Fruit fly (Drosophila melanogaster) whole organism, embryonic: Measurements from ENCODE around the gene DopEcR.

Experiments used
- ATbp ChIP-seq: fragments of 200-800 bp; sonication (Bioruptor generic); optimal IDR thresholded peaks from 2 replicates; lab custom pipeline; 2017; ENCODE audit warnings: missing biosample characterization, mild to moderate bottlenecking, missing genetic modification characterization, missing genetic modification reagents
- Atf3 ChIP-seq: fragments of 200-800 bp; sonication (Bioruptor generic); optimal IDR thresholded peaks from 3 replicates; lab custom pipeline; 2016; ENCODE audit warnings: missing biosample characterization, missing genetic modification characterization
- Bgb ChIP-seq: fragments of 200-800 bp; sonication (Bioruptor generic); IDR thresholded peaks from 2 replicates; pipeline ENCODE4 v1.3.6; 2022; ENCODE audit warnings: missing biosample characterization, missing genetic modification characterization; ENCODE audit not compliant: partially characterized antibody
- BtbVII ChIP-seq: fragments of 200-800 bp; sonication (Bioruptor generic); optimal IDR thresholded peaks from 3 replicates; lab custom pipeline; 2017; ENCODE audit warnings: missing biosample characterization, mild to moderate bottlenecking, missing genetic modification characterization
- CG10267 ChIP-seq: fragments of 200-800 bp; sonication (Bioruptor generic); optimal IDR thresholded peaks from 2 replicates; lab custom pipeline; 2018; ENCODE audit warnings: missing biosample characterization, mild to moderate bottlenecking, missing genetic modification characterization, moderate library complexity
- CG11398 ChIP-seq: fragments of 200-800 bp; sonication (Bioruptor generic); optimal IDR thresholded peaks from 2 replicates; lab custom pipeline; 2016; ENCODE audit warnings: missing biosample characterization, missing genetic modification characterization
- CG1233 ChIP-seq: fragments of 200-800 bp; sonication (Bioruptor generic); optimal IDR thresholded peaks from 4 replicates; lab custom pipeline; 2018; ENCODE audit warnings: missing biosample characterization, mild to moderate bottlenecking, missing genetic modification characterization
- CG14667 ChIP-seq: fragments of 200-800 bp; sonication (Bioruptor generic); IDR thresholded peaks from 2 replicates; pipeline ENCODE4 v1.3.6; 2022; ENCODE audit warnings: missing biosample characterization, missing genetic modification characterization
- CG17568 ChIP-seq: fragments of 200-800 bp; sonication (Bioruptor generic); optimal IDR thresholded peaks from 2 replicates; lab custom pipeline; 2018; ENCODE audit warnings: missing biosample characterization, mild to moderate bottlenecking, missing genetic modification characterization, moderate library complexity
- CG18262 ChIP-seq: fragments of 200-800 bp; optimal IDR thresholded peaks from 3 replicates; lab custom pipeline; 2019; ENCODE audit warnings: missing biosample characterization, mild to moderate bottlenecking, missing genetic modification characterization, moderate library complexity
- CG2120 ChIP-seq: fragments of 200-800 bp; sonication (Bioruptor generic); optimal IDR thresholded peaks from 3 replicates; lab custom pipeline; 2016; ENCODE audit warnings: missing biosample characterization, missing genetic modification characterization
- CG2712 ChIP-seq: fragments of 200-800 bp; optimal IDR thresholded peaks from 3 replicates; lab custom pipeline; 2019; ENCODE audit warnings: missing biosample characterization, mild to moderate bottlenecking, missing genetic modification characterization, moderate library complexity
- CG30431 ChIP-seq: fragments of 200-800 bp; sonication (Bioruptor generic); optimal IDR thresholded peaks from 2 replicates; lab custom pipeline; 2017; ENCODE audit warnings: missing biosample characterization, missing genetic modification characterization
- CG3065 ChIP-seq: fragments of 200-800 bp; sonication (Bioruptor generic); optimal IDR thresholded peaks from 2 replicates; lab custom pipeline; 2016; ENCODE audit warnings: missing biosample characterization, missing genetic modification characterization
- CG31365 ChIP-seq: fragments of 200-800 bp; sonication (Bioruptor generic); optimal IDR thresholded peaks from 2 replicates; lab custom pipeline; 2018; ENCODE audit warnings: missing biosample characterization, mild to moderate bottlenecking, missing genetic modification characterization
- CG31441 ChIP-seq: fragments of 200-800 bp; sonication (Bioruptor generic); IDR thresholded peaks from 2 replicates; pipeline ENCODE4 v1.3.6; 2022; ENCODE audit warnings: missing biosample characterization, missing genetic modification characterization
- CG3847 ChIP-seq: fragments of 200-800 bp; sonication (Bioruptor generic); IDR thresholded peaks from 2 replicates; pipeline ENCODE4 v1.3.6; 2022; ENCODE audit warnings: missing biosample characterization, missing genetic modification characterization
- CG4282 ChIP-seq: fragments of 200-800 bp; sonication (Bioruptor generic); optimal IDR thresholded peaks from 2 replicates; lab custom pipeline; 2016; ENCODE audit warnings: missing biosample characterization, missing genetic modification characterization
- CG4617 ChIP-seq: fragments of 200-800 bp; sonication (Bioruptor generic); optimal IDR thresholded peaks from 3 replicates; lab custom pipeline; 2016; ENCODE audit warnings: missing biosample characterization, missing genetic modification characterization, borderline replicate concordance
- CG8359 ChIP-seq: fragments of 200-800 bp; sonication (Bioruptor generic); optimal IDR thresholded peaks from 2 replicates; lab custom pipeline; 2017; ENCODE audit warnings: missing biosample characterization, mild to moderate bottlenecking, missing genetic modification characterization, borderline replicate concordance
- CG8388 ChIP-seq: fragments of 200-800 bp; sonication (Bioruptor generic); optimal IDR thresholded peaks from 2 replicates; lab custom pipeline; 2019; ENCODE audit warnings: missing biosample characterization, mild to moderate bottlenecking, missing genetic modification characterization, moderate library complexity
- CG8944 ChIP-seq: fragments of 200-800 bp; sonication (Bioruptor generic); optimal IDR thresholded peaks from 3 replicates; lab custom pipeline; 2016; ENCODE audit warnings: missing biosample characterization, missing genetic modification characterization
- CoRest ChIP-seq: fragments of 200-800 bp; sonication (Bioruptor generic); optimal IDR thresholded peaks from 3 replicates; lab custom pipeline; 2018; ENCODE audit warnings: missing biosample characterization, mild to moderate bottlenecking, missing genetic modification characterization, moderate library complexity
- Elba2 ChIP-seq: fragments of 200-800 bp; sonication (Bioruptor generic); optimal IDR thresholded peaks from 3 replicates; lab custom pipeline; 2016; ENCODE audit warnings: missing biosample characterization, missing genetic modification characterization
- Ets97D ChIP-seq: fragments of 200-800 bp; sonication (Bioruptor generic); optimal IDR thresholded peaks from 3 replicates; lab custom pipeline; 2016; ENCODE audit warnings: missing biosample characterization, missing genetic modification characterization
- Fer1 ChIP-seq: fragments of 200-800 bp; sonication (Bioruptor generic); optimal IDR thresholded peaks from 2 replicates; lab custom pipeline; 2017; ENCODE audit warnings: missing biosample characterization, mild to moderate bottlenecking, missing genetic modification characterization
- Hr3 ChIP-seq: fragments of 200-800 bp; sonication (Bioruptor generic); optimal IDR thresholded peaks from 3 replicates; lab custom pipeline; 2016; ENCODE audit warnings: missing biosample characterization, missing genetic modification characterization
- Hr51 ChIP-seq, 2 experiments: fragments of 200-800 bp; sonication (Bioruptor generic); optimal IDR thresholded peaks; 2 replicates in 1 of 2; 3 replicates in 1 of 2; lab custom pipeline; 2016 to 2018; ENCODE audit warnings: missing biosample characterization in 2 of 2, missing genetic modification characterization in 2 of 2, mild to moderate bottlenecking in 1 of 2, moderate library complexity in 1 of 2
- Mad ChIP-seq: fragments of 200-800 bp; sonication (Bioruptor generic); optimal IDR thresholded peaks from 2 replicates; lab custom pipeline; 2016; ENCODE audit warnings: missing biosample characterization, missing genetic modification characterization
- Meics ChIP-seq: fragments of 200-800 bp; sonication (Bioruptor generic); optimal IDR thresholded peaks from 2 replicates; lab custom pipeline; 2017; ENCODE audit warnings: missing biosample characterization, mild to moderate bottlenecking, missing genetic modification characterization
- Mrtf ChIP-seq: fragments of 200-800 bp; sonication (Bioruptor generic); IDR thresholded peaks from 3 replicates; pipeline ENCODE4 v1.3.6; 2022; ENCODE audit warnings: missing biosample characterization, missing genetic modification characterization
- Neu2 ChIP-seq: fragments of 200-800 bp; sonication (Bioruptor generic); optimal IDR thresholded peaks from 3 replicates; lab custom pipeline; 2016; ENCODE audit warnings: missing biosample characterization, missing genetic modification characterization, borderline replicate concordance
- Oaz ChIP-seq: fragments of 200-800 bp; sonication (Bioruptor generic); IDR thresholded peaks from 2 replicates; pipeline ENCODE4 v1.3.6; 2022; ENCODE audit warnings: missing biosample characterization, missing genetic modification characterization
- Ravus ChIP-seq: fragments of 200-800 bp; sonication (Bioruptor generic); IDR thresholded peaks from 2 replicates; pipeline ENCODE4 v1.3.6; 2022; ENCODE audit warnings: missing biosample characterization, missing genetic modification characterization
- Xrp1 ChIP-seq: fragments of 200-800 bp; sonication (Bioruptor generic); IDR thresholded peaks from 2 replicates; pipeline ENCODE4 v1.3.6; 2022; ENCODE audit warnings: missing biosample characterization, missing genetic modification characterization
- ap ChIP-seq: fragments of 200-800 bp; sonication (Bioruptor generic); IDR thresholded peaks from 2 replicates; pipeline ENCODE4 v1.3.6; 2022; ENCODE audit warnings: missing biosample characterization, missing genetic modification characterization
- ara ChIP-seq: fragments of 200-800 bp; sonication (Bioruptor generic); IDR thresholded peaks from 2 replicates; pipeline ENCODE4 v1.3.6; 2022; ENCODE audit warnings: missing biosample characterization, missing genetic modification characterization
- dmrt11E ChIP-seq: fragments of 200-800 bp; sonication (Bioruptor generic); optimal IDR thresholded peaks from 3 replicates; lab custom pipeline; 2018; ENCODE audit warnings: missing biosample characterization, mild to moderate bottlenecking, missing genetic modification characterization, moderate library complexity
- dmrt99B ChIP-seq: fragments of 200-800 bp; sonication (Bioruptor generic); optimal IDR thresholded peaks from 2 replicates; lab custom pipeline; 2018; ENCODE audit warnings: missing biosample characterization, mild to moderate bottlenecking, missing genetic modification characterization, moderate library complexity
- en ChIP-seq: fragments of 200-800 bp; sonication (Bioruptor generic); optimal IDR thresholded peaks from 2 replicates; lab custom pipeline; 2016; ENCODE audit warnings: missing biosample characterization, missing genetic modification characterization
- exex ChIP-seq: fragments of 200-800 bp; sonication (Bioruptor generic); optimal IDR thresholded peaks from 4 replicates; lab custom pipeline; 2018; ENCODE audit warnings: missing biosample characterization, mild to moderate bottlenecking, missing genetic modification characterization, moderate library complexity
- kay ChIP-seq: fragments of 200-800 bp; sonication (Bioruptor generic); optimal IDR thresholded peaks from 2 replicates; lab custom pipeline; 2016; ENCODE audit warnings: missing biosample characterization, missing genetic modification characterization
- lab ChIP-seq: fragments of 200-800 bp; sonication (Bioruptor generic); optimal IDR thresholded peaks from 3 replicates; lab custom pipeline; 2017; ENCODE audit warnings: missing biosample characterization, missing genetic modification characterization, mild to moderate bottlenecking, moderate library complexity, missing genetic modification reagents
- odd ChIP-seq: fragments of 200-800 bp; sonication (Bioruptor generic); optimal IDR thresholded peaks from 2 replicates; lab custom pipeline; 2017; ENCODE audit warnings: missing biosample characterization, mild to moderate bottlenecking, missing genetic modification characterization
- pum ChIP-seq: fragments of 200-800 bp; sonication (Bioruptor generic); optimal IDR thresholded peaks from 2 replicates; lab custom pipeline; 2016; ENCODE audit warnings: missing biosample characterization, missing genetic modification characterization
- ro ChIP-seq: fragments of 200-800 bp; sonication (Bioruptor generic); IDR thresholded peaks from 2 replicates; pipeline ENCODE4 v1.3.6; 2022; ENCODE audit warnings: missing biosample characterization, missing genetic modification characterization
- row ChIP-seq: fragments of 200-800 bp; sonication (Bioruptor generic); IDR thresholded peaks from 3 replicates; pipeline ENCODE4 v1.3.6; 2022; ENCODE audit warnings: missing biosample characterization, missing genetic modification characterization
- sens ChIP-seq: fragments of 200-800 bp; sonication (Bioruptor generic); peaks from one replicate; lab custom pipeline; 2016; ENCODE audit warnings: missing biosample characterization, missing genetic modification characterization
- twi ChIP-seq: fragments of 200-800 bp; optimal IDR thresholded peaks from 2 replicates; lab custom pipeline; 2019; ENCODE audit warnings: missing biosample characterization, mild to moderate bottlenecking, missing genetic modification characterization, moderate library complexity
- unpg ChIP-seq: fragments of 200-800 bp; sonication (Bioruptor generic); optimal IDR thresholded peaks from 3 replicates; lab custom pipeline; 2018; ENCODE audit warnings: missing biosample characterization, mild to moderate bottlenecking, missing genetic modification characterization, moderate library complexity

Gene DopEcR

DNA sequence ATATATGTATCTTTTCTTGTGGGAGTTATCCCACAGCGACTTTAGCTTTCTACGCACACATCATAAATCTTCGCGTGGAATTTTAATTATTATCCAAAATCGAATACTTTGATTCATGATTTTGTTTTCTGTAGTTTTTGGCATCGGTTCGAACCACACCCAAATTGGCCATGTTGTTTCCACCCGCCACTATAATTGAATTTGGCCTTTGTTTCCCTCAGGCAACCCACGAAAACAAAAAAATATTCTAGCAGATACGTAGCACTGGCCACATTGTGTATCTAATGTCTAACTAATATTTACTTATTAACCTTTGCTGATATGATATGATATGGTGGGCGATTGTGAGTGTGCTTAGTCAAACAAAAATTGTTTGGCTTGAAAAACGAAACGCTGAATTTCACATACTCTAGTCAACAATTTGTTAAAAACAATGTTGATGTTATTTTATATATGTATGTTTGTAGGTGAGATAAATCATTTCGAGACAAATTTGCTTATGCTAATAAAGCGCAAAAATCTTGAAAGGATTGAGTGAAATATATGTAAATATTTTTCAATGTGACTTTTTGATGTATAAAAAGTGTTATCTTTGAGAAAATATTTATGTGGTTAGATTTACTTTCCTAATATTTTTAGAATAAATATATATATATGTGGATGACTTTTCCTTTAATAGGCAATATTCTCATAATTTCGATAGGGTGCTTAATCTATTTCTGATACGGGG lies 25.1 kb downstream of the DopEcR start (continued):
- TF ChIP-seq ATbp (GFP tag; lab: Kevin White, UChicago) (peak; percentile 7), pum (GFP tag; lab: Kevin White, UChicago) (no peak), CG8388 (GFP tag; lab: Kevin White, UChicago) (peak; percentile 14), Elba2 (no peak), dmrt11E (tag; lab: Kevin White, UChicago) (peak; percentile 29), ro (GFP tag; lab: Robert Waterston, UW) (no peak), CG30431 (no peak), sens (peak; percentile 80), CG3065 (GFP tag; lab: Kevin White, UChicago) (no peak), Meics (GFP tag; lab: Kevin White, UChicago) (peak; percentile 47), odd (GFP tag; lab: Kevin White, UChicago) (peak; percentile 37), Fer1 (GFP tag; lab: Kevin White, UChicago) (no peak), Hr3 (GFP tag; lab: Kevin White, UChicago) (peak; percentile 28), Bgb (GFP tag; lab: Robert Waterston, UW) (no peak), row (GFP tag; lab: Robert Waterston, UW) (peak; percentile 45), ap (GFP tag; lab: Robert Waterston, UW) (no peak), kay (GFP tag; lab: Kevin White, UChicago) (no peak), CG10267 (tag; lab: Kevin White, UChicago) (peak; percentile 10), lab (peak; percentile 5), Hr51 (GFP tag; optimal IDR thresholded peaks at IDR 0.05; lab: Kevin White, UChicago) (peak in 1 of 2 experiments; percentile 54), exex (peak; percentile 27), CG2712 (tag; lab: Kevin White, UChicago) (peak; percentile 35), CoRest (tag; lab: Kevin White, UChicago) (peak; percentile 69), en (GFP tag; lab: Kevin White, UChicago) (no peak), Xrp1 (GFP tag; lab: Robert Waterston, UW) (0 out of 2 replicates have a peak, but pooled peaks have one; percentile 16), Atf3 (GFP tag; lab: Kevin White, UChicago) (no peak), CG17568 (GFP tag; lab: Kevin White, UChicago) (peak; percentile 20), twi (no peak), Mrtf (GFP tag; lab: Robert Waterston, UW) (no peak), CG4617 (GFP tag; lab: Kevin White, UChicago) (no peak), Oaz (GFP tag; lab: Robert Waterston, UW) (no peak), Ets97D (no peak), ara (no peak), dmrt99B (tag; lab: Kevin White, UChicago) (peak; percentile 33), BtbVII (GFP tag; lab: Kevin White, UChicago) (no peak), CG1233 (GFP tag; lab: Kevin White, UChicago) (no peak), CG3847 (GFP tag; lab: Robert Waterston, UW) (no peak), unpg (GFP tag; lab: Kevin White, UChicago) (peak; percentile 26), CG2120 (GFP tag; lab: Kevin White, UChicago) (peak; percentile 22), CG18262 (peak; percentile 57), CG8944 (no peak), CG11398 (no peak), Neu2 (GFP tag; lab: Kevin White, UChicago) (no peak), CG31441 (peak; percentile 50), CG4282 (GFP tag; lab: Kevin White, UChicago) (no peak), CG31365 (tag; lab: Kevin White, UChicago) (no peak), CG14667 (GFP tag; lab: Robert Waterston, UW) (no peak), CG8359 (GFP tag; lab: Kevin White, UChicago) (no peak), Mad (no peak), Ravus (no peak)
